Worm (Caenorhabditis elegans): Measurements from ENCODE around the gene T24C12.4.

Gene T24C12.4

ce11 chrX:2164751-2165150 lies 40.1 kb downstream of the T24C12.4 start, which contains the start of gene F48B9.3:
Gene F48B9.3, plus strand, starts transcription at chrX:2165051.
- TF ChIP-seq unc-62 (GFP tag; optimal IDR thresholded peaks at IDR 0.05) = no peak

DNA sequence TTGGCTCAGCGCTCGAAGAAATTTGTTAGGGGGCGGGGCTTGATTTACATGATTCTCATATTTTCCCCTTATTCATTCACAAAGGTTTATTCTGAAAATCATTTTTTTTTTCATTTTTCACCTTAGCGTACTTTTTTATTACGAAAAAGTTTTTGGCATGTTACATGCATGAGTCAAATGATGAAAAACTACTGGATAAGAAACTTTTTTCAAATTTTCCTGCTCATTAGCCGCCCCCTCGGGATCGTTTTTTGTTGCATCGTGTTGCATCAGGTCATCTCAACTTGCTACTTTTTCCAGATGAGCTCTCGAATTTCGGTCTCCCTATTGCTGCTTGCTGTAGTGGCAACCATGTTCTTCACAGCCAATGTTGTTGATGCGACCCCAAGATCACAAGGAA lies 41.8 kb downstream of the T24C12.4 start, which contains the start of gene pdf-2:
TSS of gene pdf-2 (plus strand) at position 301 of the 400 bp plus-strand sequence.
- TF ChIP-seq unc-62 (GFP tag; optimal IDR thresholded peaks at IDR 0.05) = no peak

DNA sequence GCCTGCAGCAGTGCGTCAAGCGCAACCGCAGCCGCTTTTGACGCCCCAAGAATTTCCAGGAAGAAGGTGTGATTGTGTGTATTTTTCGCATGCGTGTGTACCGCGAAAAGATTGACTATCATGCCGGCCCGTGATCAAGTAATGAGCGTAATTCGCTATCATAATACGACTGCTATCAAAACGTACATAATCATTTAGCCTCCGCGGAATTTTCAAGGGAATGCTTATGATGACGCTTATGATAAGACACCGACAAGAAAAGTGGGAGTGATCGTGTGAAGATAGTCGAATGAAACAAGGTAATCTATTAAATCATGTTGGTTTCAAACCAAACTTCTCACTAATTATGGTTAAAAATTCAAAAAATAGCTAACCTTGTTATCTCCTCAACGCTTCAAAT lies 47.0 kb downstream of the T24C12.4 start:
- no peak for TF ChIP-seq unc-62 (GFP tag; optimal IDR thresholded peaks at IDR 0.05)

All from whole organism, dauer.